Worm (Caenorhabditis elegans): ENCODE results near the gene daf-14.

The daf-14 gene

ce11 chrIV:10222122-10222589, 28.3 kb upstream of the daf-14 start, which contains the start of gene C24F3.2:
Gene C24F3.2 (plus strand): TSS chrIV:10222539.
- TF ChIP-seq lin-35 (GFP tag; optimal IDR thresholded peaks at IDR 0.05) (peak in 1 of 3 experiments; percentile 46), snpc-1.3 (tag; optimal IDR thresholded peaks at IDR 0.05; ENCODE audit: insufficient read depth) (no peak), Y53G8AR.9 (GFP tag; conservative IDR thresholded peaks at IDR 0.05) (no peak), K12H6.12 (tag; optimal IDR thresholded peaks at IDR 0.05) (peak; percentile 74), hlh-26 (GFP tag; conservative IDR thresholded peaks at IDR 0.05) (no peak), efl-1 (GFP tag; optimal IDR thresholded peaks at IDR 0.05) (peak; percentile 28), hmg-1.2 (GFP tag; IDR thresholded peaks at IDR 0.05) (peak; percentile 80; the same call in 1 of the 2 replicates), F23B12.7 (tag; optimal IDR thresholded peaks at IDR 0.05; ENCODE audit: insufficient read depth) (peak; percentile 48), somi-1 (GFP tag; optimal IDR thresholded peaks at IDR 0.05) (peak; percentile 21), snpc-4 (GFP tag; optimal IDR thresholded peaks at IDR 0.05) (no peak), snpc-4 (tag; optimal IDR thresholded peaks at IDR 0.05) (peak in 1 of 4 experiments; percentile 20), lsl-1 (GFP tag; optimal IDR thresholded peaks at IDR 0.05) (peak; percentile 27), sptf-2 (GFP tag; optimal IDR thresholded peaks at IDR 0.05) (no peak), nhr-80 (tag; optimal IDR thresholded peaks at IDR 0.05) (peak; percentile 69), egl-18 (GFP tag; IDR thresholded peaks at IDR 0.05) (no peak), nhr-90 (tag; optimal IDR thresholded peaks at IDR 0.05) (no peak), snpc-1.1 (tag; optimal IDR thresholded peaks at IDR 0.05; ENCODE audit: insufficient read depth) (no peak), Y53F4B.3 (GFP tag; IDR thresholded peaks at IDR 0.05) (no peak), attf-5 (GFP tag; optimal IDR thresholded peaks at IDR 0.05) (peak; percentile 79), lin-40 (tag; optimal IDR thresholded peaks at IDR 0.05) (no peak), chd-7 (tag; optimal IDR thresholded peaks at IDR 0.05) (no peak), dpff-1 (tag; optimal IDR thresholded peaks at IDR 0.05) (no peak), lir-1 (GFP tag; conservative IDR thresholded peaks at IDR 0.05) (no peak), F22D6.2 (tag; optimal IDR thresholded peaks at IDR 0.05) (no peak), pbrm-1 (GFP tag; IDR thresholded peaks at IDR 0.05) (0 out of 2 replicates have a peak, but pooled peaks have one; percentile 32), egl-44 (GFP tag; IDR thresholded peaks at IDR 0.05) (no peak), let-607 (tag; optimal IDR thresholded peaks at IDR 0.05) (peak; percentile 98 to 99), ztf-18 (tag; optimal IDR thresholded peaks at IDR 0.05) (peak; percentile 30)

- TF ChIP-seq hlh-12 (tag; optimal IDR thresholded peaks at IDR 0.05) (no peak), lsy-27 (tag; optimal IDR thresholded peaks at IDR 0.05; ENCODE audit: borderline replicate concordance, insufficient read depth) (no peak), cebp-2 (GFP tag; IDR thresholded peaks at IDR 0.05) (no peak), gei-17 (GFP tag; optimal IDR thresholded peaks at IDR 0.05) (no peak), ztf-18 (tag; optimal IDR thresholded peaks at IDR 0.05) (no peak), lin-40 (tag; optimal IDR thresholded peaks at IDR 0.05) (no peak)
Measured at ce11 chrIV:10223723-10224122, 26.7 kb upstream of the daf-14 start, which contains the start of gene nas-12. Gene nas-12 (plus strand): TSS chrIV:10224023.

- TF ChIP-seq B0336.3 (GFP tag; IDR thresholded peaks at IDR 0.05) (no peak), let-526 (GFP tag; IDR thresholded peaks at IDR 0.05) (no peak), attf-5 (GFP tag; optimal IDR thresholded peaks at IDR 0.05) (no peak), snpc-1.3 (tag; optimal IDR thresholded peaks at IDR 0.05; ENCODE audit: insufficient read depth) (no peak), somi-1 (GFP tag; optimal IDR thresholded peaks at IDR 0.05) (no peak), hsf-1 (GFP tag; IDR thresholded peaks at IDR 0.05) (no peak), lsl-1 (GFP tag; optimal IDR thresholded peaks at IDR 0.05) (no peak), D2030.7 (GFP tag; IDR thresholded peaks at IDR 0.05) (no peak), F57C9.4 (tag; optimal IDR thresholded peaks at IDR 0.05) (no peak)
Measured at ce11 chrIV:10227534-10227933, 22.9 kb upstream of the daf-14 start, which contains the start of gene F01G10.6. Gene F01G10.6 (minus strand): TSS chrIV:10227634.

All from whole organism, young adult.